Fruit fly (Drosophila melanogaster) whole organism, adult: Measurements from ENCODE around the gene CG8301.

Source experiments
- CG12768 ChIP-seq: fragments of 200-800 bp; sonication (Bioruptor generic); optimal IDR thresholded peaks from 2 replicates; lab custom pipeline; 2017; ENCODE audit warnings: missing biosample characterization, missing genetic modification characterization, mild to moderate bottlenecking, moderate library complexity, missing genetic modification reagents
- CG14711 ChIP-seq: fragments of 200-800 bp; sonication (Bioruptor generic); optimal IDR thresholded peaks from 2 replicates; lab custom pipeline; 2018; ENCODE audit warnings: missing biosample characterization, mild to moderate bottlenecking, missing genetic modification characterization, moderate library complexity
- CG33017 ChIP-seq: fragments of 200-800 bp; sonication (Bioruptor generic); optimal IDR thresholded peaks from 2 replicates; lab custom pipeline; 2018; ENCODE audit warnings: missing biosample characterization, mild to moderate bottlenecking, missing genetic modification characterization, moderate library complexity
- CG7045 ChIP-seq: fragments of 200-800 bp; sonication (Bioruptor generic); optimal IDR thresholded peaks from 2 replicates; lab custom pipeline; 2017; ENCODE audit warnings: missing biosample characterization, mild to moderate bottlenecking, missing genetic modification characterization
- CG7101 ChIP-seq: fragments of 200-800 bp; sonication (Bioruptor generic); optimal IDR thresholded peaks from 2 replicates; lab custom pipeline; 2018; ENCODE audit warnings: missing biosample characterization, mild to moderate bottlenecking, missing genetic modification characterization, moderate library complexity
- Crg-1 ChIP-seq: fragments of 200-800 bp; sonication (Bioruptor generic); optimal IDR thresholded peaks from 2 replicates; lab custom pipeline; 2016; ENCODE audit warnings: missing biosample characterization, missing genetic modification characterization
- cic ChIP-seq: fragments of 200-800 bp; sonication (Bioruptor generic); optimal IDR thresholded peaks from 2 replicates; lab custom pipeline; 2017; ENCODE audit warnings: missing biosample characterization, mild to moderate bottlenecking, missing genetic modification characterization, moderate library complexity
- kay ChIP-seq: fragments of 200-800 bp; sonication (Bioruptor generic); peaks from one replicate; lab custom pipeline; 2016; ENCODE audit warnings: missing biosample characterization, missing genetic modification characterization, borderline replicate concordance
- toe ChIP-seq: fragments of 200-800 bp; sonication (Bioruptor generic); optimal IDR thresholded peaks from 2 replicates; lab custom pipeline; 2016; ENCODE audit warnings: missing biosample characterization, missing genetic modification characterization

dm6 chr3R:9596615-9597014 is 15.5 kb downstream of the CG8301 start:
- no peak for TF ChIP-seq CG12768
- TF ChIP-seq kay (GFP tag; lab: Kevin White, UChicago), result no peak
- no peak for TF ChIP-seq CG7045 (GFP tag; lab: Kevin White, UChicago)
- TF ChIP-seq CG14711 (tag; lab: Kevin White, UChicago), result no peak
- no peak for TF ChIP-seq CG7101
- TF ChIP-seq cic, result no peak
- TF ChIP-seq CG33017 (tag; lab: Kevin White, UChicago), result no peak
- TF ChIP-seq Crg-1 (GFP tag; lab: Kevin White, UChicago), result no peak
- no peak for TF ChIP-seq toe (GFP tag; lab: Kevin White, UChicago)
